Worm (Caenorhabditis elegans) whole organism, L4/young adult: ENCODE data around the gene C15H9.3.

ENCODE experiments used
- W03F9.2 ChIP-seq: fragments of 150-350 bp; optimal IDR thresholded peaks from 2 replicates; lab custom pipeline; 2014; ENCODE audit warnings: missing biosample characterization, missing genetic modification characterization
- dao-5 ChIP-seq: sonication (generic microtip); optimal IDR thresholded peaks from 2 replicates; lab custom pipeline; 2016; ENCODE audit warnings: missing genotype, missing genetic modification characterization, moderate library complexity, missing compliant biosample characterization
- him-1 ChIP-seq: sonication (generic microtip); optimal IDR thresholded peaks from 2 replicates; lab custom pipeline; 2016; ENCODE audit warnings: missing genotype, missing genetic modification reagents, missing genetic modification characterization, missing compliant biosample characterization

ce11 chrX:6085824-6086223 is 29.8 kb upstream of the C15H9.3 start, which contains the start of gene C45B2.1:
- TF ChIP-seq W03F9.2: no peak
- no peak for TF ChIP-seq dao-5 (tag; lab: Kevin White, UChicago)
- TF ChIP-seq him-1 (tag; lab: Kevin White, UChicago): no peak
